Worm (Caenorhabditis elegans) whole organism, midembryonic: ENCODE results near the gene F14F9.5.

Experiments used
- T22C8.4 ChIP-seq: fragments of 200-800 bp; sonication (Bioruptor generic); IDR thresholded peaks from 2 replicates; pipeline ENCODE4 v1.3.6; 2022; ENCODE audit warnings: missing genetic modification characterization, missing compliant biosample characterization
- cog-1 ChIP-seq: sonication (generic microtip); optimal IDR thresholded peaks from 2 replicates; lab custom pipeline; 2016; ENCODE audit warnings: missing genetic modification characterization, missing compliant biosample characterization
- flt-1 ChIP-seq: fragments of 200-800 bp; sonication (Bioruptor generic); IDR thresholded peaks from 2 replicates; pipeline ENCODE4 v1.3.6; 2022; ENCODE audit warnings: missing genetic modification characterization, missing compliant biosample characterization
- klf-2 ChIP-seq: fragments of 200-800 bp; sonication (Bioruptor generic); conservative IDR thresholded peaks from 2 replicates; pipeline ENCODE4 v1.3.6; 2022; ENCODE audit warnings: missing genetic modification reagents, missing genetic modification characterization, missing compliant biosample characterization
- tab-1 ChIP-seq: fragments of 200-800 bp; sonication (Bioruptor generic); IDR thresholded peaks from 2 replicates; pipeline ENCODE4 v1.3.6; 2022; ENCODE audit warnings: missing genetic modification characterization, missing compliant biosample characterization
- ztf-23 ChIP-seq: fragments of 200-800 bp; sonication (Bioruptor generic); IDR thresholded peaks from 2 replicates; pipeline ENCODE4 v1.3.6; 2022; ENCODE audit warnings: missing genetic modification reagents, missing genetic modification characterization, missing compliant biosample characterization
- ztf-29 ChIP-seq: fragments of 200-800 bp; sonication (Bioruptor generic); IDR thresholded peaks from 2 replicates; pipeline ENCODE4 v1.3.6; 2022; ENCODE audit warnings: missing genetic modification reagents, missing genetic modification characterization, missing compliant biosample characterization

DNA sequence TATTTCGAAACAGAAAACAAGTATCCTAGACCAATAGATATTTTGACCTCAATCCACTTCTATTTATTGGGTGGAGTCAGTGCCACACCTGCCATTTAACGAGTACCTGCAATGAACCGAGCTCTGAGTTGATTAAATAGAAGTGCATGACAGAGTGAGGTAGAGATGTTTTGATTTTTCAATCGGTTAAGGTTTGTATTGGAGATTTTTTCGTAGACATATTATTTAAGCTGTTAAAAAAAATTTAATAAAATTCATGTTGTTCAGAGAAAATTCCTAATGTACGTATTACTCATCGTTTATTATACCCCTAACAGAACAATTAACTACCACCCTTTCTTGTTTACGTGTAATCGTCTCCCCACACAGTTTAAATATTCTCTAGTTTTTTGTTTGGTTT, 28.6 kb downstream of the F14F9.5 start, which contains the start of gene srx-38:
- no peak for TF ChIP-seq klf-2 (GFP tag; lab: Robert Waterston, UW)
- TF ChIP-seq T22C8.4 = no peak
- TF ChIP-seq cog-1 = no peak
- TF ChIP-seq ztf-23 (GFP tag; lab: Robert Waterston, UW) = no peak
- no peak for TF ChIP-seq ztf-29 (GFP tag; lab: Robert Waterston, UW)
- TF ChIP-seq flt-1 (GFP tag; lab: Robert Waterston, UW) = no peak
- no peak for TF ChIP-seq tab-1 (GFP tag; lab: Robert Waterston, UW)
